Worm (Caenorhabditis elegans) whole organism, late embryonic: Measurements from ENCODE around the gene nasp-2.

Experiments
- F13H6.1 ChIP-seq: sonication (generic microtip); optimal IDR thresholded peaks from 2 replicates; lab custom pipeline; 2016; ENCODE audit warnings: missing genetic modification characterization, missing compliant biosample characterization
- K09A11.1 ChIP-seq: sonication (generic microtip); optimal IDR thresholded peaks from 2 replicates; lab custom pipeline; 2017; ENCODE audit warnings: antibody characterized with exemption, mild to moderate bottlenecking, missing genetic modification characterization, missing compliant biosample characterization; ENCODE audit not compliant: insufficient read depth
- Y22D7AL.16 ChIP-seq: sonication (generic microtip); optimal IDR thresholded peaks from 2 replicates; lab custom pipeline; 2016; ENCODE audit warnings: missing genetic modification characterization, missing compliant biosample characterization
- ahr-1 ChIP-seq: sonication (generic microtip); optimal IDR thresholded peaks from 2 replicates; lab custom pipeline; 2016; ENCODE audit warnings: missing genetic modification characterization, missing compliant biosample characterization
- ceh-18 ChIP-seq: sonication (generic microtip); optimal IDR thresholded peaks from 2 replicates; lab custom pipeline; 2016; ENCODE audit warnings: missing genetic modification characterization, missing compliant biosample characterization
- ceh-19 ChIP-seq: fragments of 200-800 bp; sonication (Bioruptor generic); optimal IDR thresholded peaks from 2 replicates; lab custom pipeline; 2018; ENCODE audit warnings: mild to moderate bottlenecking, missing genetic modification characterization, missing compliant biosample characterization
- ceh-2 ChIP-seq: sonication (generic microtip); optimal IDR thresholded peaks from 2 replicates; lab custom pipeline; 2016; ENCODE audit warnings: missing genotype, missing genetic modification characterization, missing compliant biosample characterization
- ceh-22 ChIP-seq: sonication (generic microtip); optimal IDR thresholded peaks from 2 replicates; lab custom pipeline; 2017; ENCODE audit warnings: missing biosample characterization, missing genetic modification characterization
- ceh-45 ChIP-seq: fragments of 200-800 bp; sonication (Bioruptor generic); IDR thresholded peaks from 2 replicates; pipeline ENCODE4 v1.3.6; 2022; ENCODE audit warnings: missing genetic modification reagents, missing genetic modification characterization, missing compliant biosample characterization
- ceh-6 ChIP-seq: fragments of 200-800 bp; sonication (Bioruptor generic); optimal IDR thresholded peaks from 2 replicates; lab custom pipeline; 2018; ENCODE audit warnings: mild to moderate bottlenecking, missing genetic modification characterization, missing compliant biosample characterization
- ceh-9 ChIP-seq: sonication (generic microtip); optimal IDR thresholded peaks from 2 replicates; lab custom pipeline; 2016; ENCODE audit warnings: mild to moderate bottlenecking, missing genetic modification characterization, inconsistent platforms, missing compliant biosample characterization
- dmd-4 ChIP-seq: sonication (generic microtip); optimal IDR thresholded peaks from 2 replicates; lab custom pipeline; 2016; ENCODE audit warnings: borderline replicate concordance, missing genetic modification characterization, missing compliant biosample characterization
- elt-2 ChIP-seq: sonication (generic microtip); optimal IDR thresholded peaks from 2 replicates; lab custom pipeline; 2016; ENCODE audit warnings: missing genetic modification reagents, missing genetic modification characterization, missing compliant biosample characterization
- elt-4 ChIP-seq: sonication (generic microtip); optimal IDR thresholded peaks from 2 replicates; lab custom pipeline; 2016; ENCODE audit warnings: missing genetic modification characterization, missing compliant biosample characterization
- ets-4 ChIP-seq: sonication (generic microtip); optimal IDR thresholded peaks from 2 replicates; lab custom pipeline; 2016; ENCODE audit warnings: missing genetic modification characterization, missing compliant biosample characterization
- eyg-1 ChIP-seq: sonication (generic microtip); optimal IDR thresholded peaks from 2 replicates; lab custom pipeline; 2016; ENCODE audit warnings: missing genotype, missing genetic modification characterization, missing compliant biosample characterization
- fax-1 ChIP-seq: sonication (generic microtip); optimal IDR thresholded peaks from 2 replicates; lab custom pipeline; 2016; ENCODE audit warnings: missing genotype, missing genetic modification characterization, missing compliant biosample characterization
- fkh-6 ChIP-seq: sonication (generic microtip); optimal IDR thresholded peaks from 2 replicates; lab custom pipeline; 2016; ENCODE audit warnings: missing genetic modification characterization, missing compliant biosample characterization
- gmeb-2 ChIP-seq: sonication (generic microtip); optimal IDR thresholded peaks from 2 replicates; lab custom pipeline; 2016; ENCODE audit warnings: missing genetic modification characterization, inconsistent platforms, missing compliant biosample characterization
- hlh-15 ChIP-seq: sonication (generic microtip); optimal IDR thresholded peaks from 2 replicates; lab custom pipeline; 2016; ENCODE audit warnings: missing genetic modification characterization, missing compliant biosample characterization
- lin-11 ChIP-seq: fragments of 200-800 bp; sonication (Bioruptor generic); optimal IDR thresholded peaks from 2 replicates; lab custom pipeline; 2018; ENCODE audit warnings: mild to moderate bottlenecking, missing genetic modification characterization, missing compliant biosample characterization
- madf-2 ChIP-seq: sonication (generic microtip); optimal IDR thresholded peaks from 2 replicates; lab custom pipeline; 2017; ENCODE audit warnings: missing genetic modification characterization, missing compliant biosample characterization
- mec-3 ChIP-seq: sonication (generic microtip); optimal IDR thresholded peaks from 2 replicates; lab custom pipeline; 2016; ENCODE audit warnings: borderline replicate concordance, missing genetic modification characterization, missing compliant biosample characterization
- nhr-11 ChIP-seq: fragments of 150-350 bp; optimal IDR thresholded peaks from 2 replicates; lab custom pipeline; 2014; ENCODE audit warnings: missing biosample characterization, missing genetic modification characterization
- nhr-232 ChIP-seq: sonication (generic microtip); optimal IDR thresholded peaks from 2 replicates; lab custom pipeline; 2016; ENCODE audit warnings: missing genetic modification characterization, missing compliant biosample characterization
- npax-4 ChIP-seq: sonication (generic microtip); optimal IDR thresholded peaks from 2 replicates; lab custom pipeline; 2016; ENCODE audit warnings: missing genetic modification characterization, missing compliant biosample characterization
- pat-9 ChIP-seq: fragments of 200-800 bp; sonication (Bioruptor generic); optimal IDR thresholded peaks from 2 replicates; lab custom pipeline; 2018; ENCODE audit warnings: mild to moderate bottlenecking, missing genetic modification characterization, moderate library complexity, missing compliant biosample characterization
- pha-2 ChIP-seq: sonication (generic microtip); optimal IDR thresholded peaks from 2 replicates; lab custom pipeline; 2017; ENCODE audit warnings: mild to moderate bottlenecking, missing genetic modification characterization, missing compliant biosample characterization
- pros-1 ChIP-seq: fragments of 150-350 bp; optimal IDR thresholded peaks from 2 replicates; lab custom pipeline; 2014; ENCODE audit warnings: missing biosample characterization, missing genetic modification reagents, missing genetic modification characterization
- ref-2 ChIP-seq: sonication (generic microtip); optimal IDR thresholded peaks from 2 replicates; lab custom pipeline; 2016; ENCODE audit warnings: missing genetic modification characterization, missing compliant biosample characterization
- rnt-1 ChIP-seq: sonication (generic microtip); optimal IDR thresholded peaks from 2 replicates; lab custom pipeline; 2016; ENCODE audit warnings: missing genetic modification characterization, missing compliant biosample characterization
- sox-4 ChIP-seq: sonication (generic microtip); optimal IDR thresholded peaks from 2 replicates; lab custom pipeline; 2017; ENCODE audit warnings: mild to moderate bottlenecking, missing genetic modification characterization, inconsistent platforms, missing compliant biosample characterization
- tbx-2 ChIP-seq: sonication (generic microtip); optimal IDR thresholded peaks from 2 replicates; lab custom pipeline; 2016; ENCODE audit warnings: missing genetic modification characterization, missing compliant biosample characterization
- tbx-7 ChIP-seq: sonication (generic microtip); optimal IDR thresholded peaks from 2 replicates; lab custom pipeline; 2016; ENCODE audit warnings: missing genotype, missing genetic modification characterization, missing compliant biosample characterization
- ttx-3 ChIP-seq: sonication (generic microtip); optimal IDR thresholded peaks from 2 replicates; lab custom pipeline; 2016; ENCODE audit warnings: missing genetic modification reagents, missing genetic modification characterization, missing compliant biosample characterization
- unc-42 ChIP-seq: sonication (generic microtip); optimal IDR thresholded peaks from 2 replicates; lab custom pipeline; 2016; ENCODE audit warnings: missing genotype, missing genetic modification characterization, missing compliant biosample characterization
- unc-55 ChIP-seq: sonication (generic microtip); optimal IDR thresholded peaks from 2 replicates; lab custom pipeline; 2017; ENCODE audit warnings: missing biosample characterization, missing genetic modification reagents, missing genetic modification characterization
- zip-5 ChIP-seq: sonication (generic microtip); optimal IDR thresholded peaks from 2 replicates; lab custom pipeline; 2016; ENCODE audit warnings: missing genetic modification characterization, missing compliant biosample characterization

Gene nasp-2

ce11 chrV:13297220-13297619, 14.8 kb downstream of the nasp-2 start, which contains the start of gene C26E1.1:
C26E1.1 (plus strand) TSS chrV:13297520.
- TF ChIP-seq sox-4 (no peak), eyg-1 (tag; lab: Kevin White, UChicago) (no peak), pros-1 (tag; lab: Kevin White, UChicago) (no peak), dmd-4 (tag; lab: Kevin White, UChicago) (no peak), ceh-18 (tag; lab: Kevin White, UChicago) (no peak), nhr-232 (no peak), ceh-19 (GFP tag; lab: Kevin White, UChicago) (no peak), npax-4 (tag; lab: Kevin White, UChicago) (no peak), unc-55 (GFP tag; lab: Kevin White, UChicago) (no peak), fkh-6 (tag; lab: Kevin White, UChicago) (no peak), ref-2 (tag; lab: Kevin White, UChicago) (no peak), elt-2 (tag; lab: Kevin White, UChicago) (no peak), ceh-45 (no peak), zip-5 (tag; lab: Kevin White, UChicago) (no peak), ets-4 (tag; lab: Kevin White, UChicago) (no peak), lin-11 (tag; lab: Kevin White, UChicago) (no peak), Y22D7AL.16 (tag; lab: Kevin White, UChicago) (no peak), K09A11.1 (tag; lab: Kevin White, UChicago) (no peak)

- no peak for TF ChIP-seq sox-4
- no peak for TF ChIP-seq fax-1 (tag; lab: Kevin White, UChicago)
- no peak for TF ChIP-seq pat-9 (tag; lab: Kevin White, UChicago)
- no peak for TF ChIP-seq ceh-6
- no peak for TF ChIP-seq F13H6.1
- no peak for TF ChIP-seq ceh-2
- no peak for TF ChIP-seq gmeb-2 (tag; lab: Kevin White, UChicago)
- no peak for TF ChIP-seq ttx-3 (tag; lab: Kevin White, UChicago)
- no peak for TF ChIP-seq madf-2 (tag; lab: Kevin White, UChicago)
- TF ChIP-seq Y22D7AL.16 (tag; lab: Kevin White, UChicago), result no peak
- TF ChIP-seq mec-3 (tag; lab: Kevin White, UChicago), result no peak
- no peak for TF ChIP-seq fkh-6 (tag; lab: Kevin White, UChicago)
- no peak for TF ChIP-seq tbx-7 (tag; lab: Kevin White, UChicago)
- no peak for TF ChIP-seq ahr-1 (tag; lab: Kevin White, UChicago)
- TF ChIP-seq elt-4 (tag; lab: Kevin White, UChicago), result no peak
- no peak for TF ChIP-seq ceh-9 (tag; lab: Kevin White, UChicago)
- TF ChIP-seq tbx-2, result no peak
These were observed 16.2 kb downstream of the nasp-2 start, which contains the start of gene uig-1 for ce11 chrV:13295859-13296258. uig-1 (minus strand) TSS chrV:13295978.

DNA sequence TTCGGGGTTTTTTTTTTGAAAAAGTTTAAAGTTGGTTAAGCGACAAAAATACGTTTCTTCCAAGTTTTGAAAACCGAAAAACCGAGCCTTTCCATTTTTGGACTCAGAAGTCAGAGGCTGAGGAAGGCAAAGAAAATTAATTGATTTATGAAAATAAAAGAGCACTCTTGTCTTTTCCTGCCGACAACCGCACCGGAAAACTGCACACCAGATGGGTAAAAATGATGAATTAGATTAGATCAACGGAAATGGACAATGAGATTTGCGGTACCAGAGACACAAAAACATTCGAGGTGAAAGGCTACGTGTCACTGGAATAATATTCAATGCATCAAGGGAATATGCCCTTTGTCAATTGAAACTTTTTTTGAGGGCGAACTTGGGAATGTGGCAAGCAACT, 17.6 kb downstream of the nasp-2 start:
- TF ChIP-seq K09A11.1 (tag; lab: Kevin White, UChicago) (no peak), unc-42 (tag; lab: Kevin White, UChicago) (peak; percentile 73), nhr-11 (tag; lab: Kevin White, UChicago) (no peak)

ce11 chrV:13288881-13289280, 23.2 kb downstream of the nasp-2 start:
- no peak for TF ChIP-seq ceh-6
- peak; percentile 6 for TF ChIP-seq unc-55 (GFP tag; lab: Kevin White, UChicago)
- no peak for TF ChIP-seq npax-4 (tag; lab: Kevin White, UChicago)
- no peak for TF ChIP-seq hlh-15 (tag; lab: Kevin White, UChicago)

- TF ChIP-seq rnt-1 (tag; lab: Kevin White, UChicago) (no peak), ref-2 (tag; lab: Kevin White, UChicago) (no peak), unc-55 (GFP tag; lab: Kevin White, UChicago) (no peak), ceh-22 (tag; lab: Kevin White, UChicago) (no peak), pha-2 (tag; lab: Kevin White, UChicago) (no peak)
These were observed 25.5 kb downstream of the nasp-2 start for ce11 chrV:13286525-13286924.
